Worm (Caenorhabditis elegans): ENCODE data around the gene bmk-1.

DNA sequence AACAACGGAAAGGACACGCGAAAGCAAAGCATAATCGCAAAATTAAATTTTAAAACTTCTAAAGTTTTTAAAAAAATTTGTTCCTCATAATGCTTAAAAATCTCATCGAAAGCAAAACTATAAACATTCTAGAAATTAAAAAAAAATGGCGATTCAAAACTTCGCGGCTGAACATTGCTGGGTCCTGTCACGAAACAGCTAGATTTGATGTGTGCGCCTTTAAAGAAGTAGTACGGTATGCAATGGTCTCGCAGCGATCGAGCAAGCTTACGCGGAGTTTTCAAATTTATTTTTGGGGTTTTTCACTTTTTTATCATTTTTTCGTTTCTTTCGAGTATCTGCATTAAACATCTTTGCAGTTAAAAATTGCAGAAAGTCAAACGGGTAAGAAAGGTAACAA, 286 bp upstream of the bmk-1 start, which contains the start of gene coh-3:
- TF ChIP-seq aly-2 (tag; optimal IDR thresholded peaks at IDR 0.05) (no peak), lin-13 (GFP tag; optimal IDR thresholded peaks at IDR 0.05) (no peak), dve-1 (tag; optimal IDR thresholded peaks at IDR 0.05; ENCODE audit: insufficient read depth) (no peak), lsy-2 (tag; optimal IDR thresholded peaks at IDR 0.05) (no peak), nhr-237 (tag; optimal IDR thresholded peaks at IDR 0.05) (no peak), daf-8 (GFP tag; IDR thresholded peaks at IDR 0.05) (no peak), snpc-4 (tag; optimal IDR thresholded peaks at IDR 0.05) (no peak), nhr-77 (tag; optimal IDR thresholded peaks at IDR 0.05) (no peak), mdl-1 (tag; optimal IDR thresholded peaks at IDR 0.05) (no peak)

Data from whole organism, L4 larva.